Fruit fly (Drosophila melanogaster): ENCODE data around the gene ppk31.

Gene ppk31

DNA sequence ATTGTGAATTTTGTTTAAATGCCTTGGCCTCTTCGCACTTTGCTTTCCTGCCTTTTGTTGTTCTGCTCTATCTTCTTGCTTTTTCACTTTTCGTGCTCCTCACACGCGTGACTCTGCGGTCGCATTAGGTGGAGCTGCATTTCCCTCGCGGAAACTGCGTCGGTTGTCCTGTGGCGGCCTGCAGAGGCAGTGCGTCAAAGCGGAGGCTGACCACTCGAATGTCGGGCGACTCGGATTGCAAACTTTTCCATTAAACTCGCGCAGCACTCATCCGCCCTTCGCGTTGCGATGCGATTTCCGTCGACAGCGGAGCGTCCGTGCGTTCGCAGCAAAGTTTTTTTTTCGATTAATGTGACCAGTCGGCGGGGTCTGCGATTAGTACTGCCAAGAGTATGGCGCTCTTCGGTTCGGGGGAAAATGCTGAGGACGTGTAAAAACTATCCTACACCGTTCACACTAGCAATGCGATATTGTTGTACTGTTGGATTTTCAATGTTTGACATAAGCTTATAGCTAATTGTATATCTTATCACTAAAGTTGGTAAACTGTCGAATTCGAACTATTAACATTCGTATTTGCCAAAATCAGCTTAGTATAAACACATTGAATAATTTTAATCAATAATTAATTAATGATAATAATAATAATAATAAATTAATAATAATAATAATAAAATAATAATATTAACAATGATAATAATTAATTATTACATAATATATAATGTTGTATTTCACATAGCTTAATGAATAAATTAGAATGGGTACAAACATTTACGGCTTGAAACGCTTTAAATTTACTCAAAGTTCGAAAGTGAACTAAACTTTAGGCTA lies 12.0 kb upstream of the ppk31 start, which contains the start of gene CG6051 (continued):
- TF ChIP-seq onecut (GFP tag; IDR thresholded peaks at IDR 0.05) = peak; percentile 44; the same call in 1 of the 2 replicates
- peak; percentile 83 for TF ChIP-seq sens (GFP tag)
- peak; percentile 11 for TF ChIP-seq pb (GFP tag; optimal IDR thresholded peaks at IDR 0.05)
- no peak for TF ChIP-seq hkb (optimal IDR thresholded peaks at IDR 0.05)
- no peak for TF ChIP-seq hkb (GFP tag; IDR thresholded peaks at IDR 0.05)
- no peak for TF ChIP-seq al (GFP tag; IDR thresholded peaks at IDR 0.05)
- no peak for TF ChIP-seq sc (optimal IDR thresholded peaks at IDR 0.05)
- peak; percentile 29 for TF ChIP-seq sc (GFP tag; optimal IDR thresholded peaks at IDR 0.05)
- no peak for TF ChIP-seq ttk (GFP tag; IDR thresholded peaks at IDR 0.05)
- TF ChIP-seq CG11093 (GFP tag; IDR thresholded peaks at IDR 0.05) = peak; percentile 21; the same call in 1 of the 3 replicates
- TF ChIP-seq corto (GFP tag; optimal IDR thresholded peaks at IDR 0.05) = no peak
- peak; percentile 46 for TF ChIP-seq mirr (GFP tag; optimal IDR thresholded peaks at IDR 0.05)
- no peak for TF ChIP-seq CG11560 (tag; IDR thresholded peaks at IDR 0.05)
- TF ChIP-seq CrebB (tag; optimal IDR thresholded peaks at IDR 0.05) = peak; percentile 30
- TF ChIP-seq h (optimal IDR thresholded peaks at IDR 0.05) = no peak
- TF ChIP-seq CG2129 (GFP tag; IDR thresholded peaks at IDR 0.05; ENCODE audit: partially characterized antibody) = no peak
- peak; percentile 33 for TF ChIP-seq CG4617 (GFP tag; optimal IDR thresholded peaks at IDR 0.05; ENCODE audit: borderline replicate concordance)
- TF ChIP-seq gcm (GFP tag; optimal IDR thresholded peaks at IDR 0.05) = peak; percentile 39
- peak; percentile 31 for TF ChIP-seq CG4282 (GFP tag; optimal IDR thresholded peaks at IDR 0.05)
- peak; percentile 42 for TF ChIP-seq CG12299 (tag; optimal IDR thresholded peaks at IDR 0.05)
- TF ChIP-seq CG2875 (GFP tag; optimal IDR thresholded peaks at IDR 0.05) = peak; percentile 9
- TF ChIP-seq Med (GFP tag) = peak; percentile 85
- no peak for TF ChIP-seq CG6654 (GFP tag; optimal IDR thresholded peaks at IDR 0.05)
- no peak for TF ChIP-seq CG32767 (GFP tag; IDR thresholded peaks at IDR 0.05)
- peak; percentile 25 to 26 for TF ChIP-seq Pdp1 (GFP tag; optimal IDR thresholded peaks at IDR 0.05)
- peak; percentile 65 for TF ChIP-seq CG12659 (GFP tag; optimal IDR thresholded peaks at IDR 0.05)
- TF ChIP-seq CG16813 (GFP tag; IDR thresholded peaks at IDR 0.05; ENCODE audit: partially characterized antibody) = no peak
- TF ChIP-seq CG7839 (tag; optimal IDR thresholded peaks at IDR 0.05) = peak; percentile 62
- TF ChIP-seq Fer1 (GFP tag; optimal IDR thresholded peaks at IDR 0.05) = peak; percentile 70
- peak; percentile 29 for TF ChIP-seq lilli (GFP tag; optimal IDR thresholded peaks at IDR 0.05)
- TF ChIP-seq kah (GFP tag; optimal IDR thresholded peaks at IDR 0.05) = no peak
- no peak for TF ChIP-seq ranshi (GFP tag; IDR thresholded peaks at IDR 0.05)
- TF ChIP-seq tll (GFP tag; optimal IDR thresholded peaks at IDR 0.05) = peak in 1 of 2 experiments; percentile 70
- TF ChIP-seq Camta (GFP tag; optimal IDR thresholded peaks at IDR 0.05) = no peak
- no peak for TF ChIP-seq CG10462 (GFP tag; optimal IDR thresholded peaks at IDR 0.05)
- no peak for TF ChIP-seq sd (tag; optimal IDR thresholded peaks at IDR 0.05)
- TF ChIP-seq ham (GFP tag; IDR thresholded peaks at IDR 0.05) = no peak
- TF ChIP-seq CG6175 (GFP tag; IDR thresholded peaks at IDR 0.05) = no peak
- TF ChIP-seq NfI (GFP tag; optimal IDR thresholded peaks at IDR 0.05) = peak; percentile 66
- TF ChIP-seq nerfin-1 (tag; optimal IDR thresholded peaks at IDR 0.05) = peak; percentile 24
- peak; percentile 3 for TF ChIP-seq CG8478 (optimal IDR thresholded peaks at IDR 0.05)
- TF ChIP-seq Fer3 (tag; optimal IDR thresholded peaks at IDR 0.05) = peak; percentile 69
- peak; percentile 63 for TF ChIP-seq mam (GFP tag; optimal IDR thresholded peaks at IDR 0.05)
- TF ChIP-seq trem (tag; optimal IDR thresholded peaks at IDR 0.05) = peak; percentile 72
- TF ChIP-seq YL-1 (GFP tag; optimal IDR thresholded peaks at IDR 0.05) = peak; percentile 52
- no peak for TF ChIP-seq jing (GFP tag; optimal IDR thresholded peaks at IDR 0.05)
- peak; percentile 48 for TF ChIP-seq dmrt99B (tag; optimal IDR thresholded peaks at IDR 0.05)
- TF ChIP-seq pnt (GFP tag; optimal IDR thresholded peaks at IDR 0.05) = peak; percentile 23
- peak; percentile 57 for TF ChIP-seq pum (GFP tag; optimal IDR thresholded peaks at IDR 0.05)
- no peak for TF ChIP-seq grn (GFP tag; optimal IDR thresholded peaks at IDR 0.05)
